Worm (Caenorhabditis elegans) whole organism, young adult: ENCODE data around the gene cdc-42.

Source experiments
- B0019.2 ChIP-seq: fragments of 200-800 bp; sonication (Bioruptor generic); conservative IDR thresholded peaks from 2 replicates; pipeline ENCODE4 v1.3.6; 2022; ENCODE audit warnings: missing genetic modification reagents, missing genetic modification characterization, missing compliant biosample characterization
- F10E7.11 ChIP-seq: sonication (generic microtip); optimal IDR thresholded peaks from 2 replicates; lab custom pipeline; 2017; ENCODE audit warnings: mild to moderate bottlenecking, missing genetic modification characterization, moderate library complexity, missing compliant biosample characterization
- F33H1.4 ChIP-seq: fragments of 200-800 bp; sonication (Bioruptor generic); IDR thresholded peaks from 2 replicates; pipeline ENCODE4 v1.3.6; 2022; ENCODE audit warnings: missing genetic modification reagents, missing genetic modification characterization, missing compliant biosample characterization
- F37B4.10 ChIP-seq: fragments of 200-800 bp; sonication (Bioruptor generic); IDR thresholded peaks from 2 replicates; pipeline ENCODE4 v1.3.6; 2022; ENCODE audit warnings: missing genetic modification characterization, missing compliant biosample characterization
- F49E8.2 ChIP-seq: sonication (generic microtip); optimal IDR thresholded peaks from 3 replicates; lab custom pipeline; 2017; ENCODE audit warnings: missing genetic modification characterization, mild to moderate bottlenecking, missing compliant biosample characterization, antibody characterized with exemption, moderate library complexity; ENCODE audit not compliant: insufficient read depth
- T26A5.8 ChIP-seq: sonication (generic microtip); optimal IDR thresholded peaks from 2 replicates; lab custom pipeline; 2016; ENCODE audit warnings: missing genetic modification characterization, missing compliant biosample characterization
- aptf-2 ChIP-seq: fragments of 200-800 bp; sonication (Bioruptor generic); conservative IDR thresholded peaks from 2 replicates; pipeline ENCODE4 v1.3.6; 2022; ENCODE audit warnings: missing genetic modification reagents, missing genetic modification characterization, missing compliant biosample characterization
- atf-7 ChIP-seq: sonication (generic microtip); optimal IDR thresholded peaks from 2 replicates; lab custom pipeline; 2017; ENCODE audit warnings: mild to moderate bottlenecking, missing genetic modification characterization, missing compliant biosample characterization
- attf-5 ChIP-seq: fragments of 200-800 bp; sonication (Bioruptor generic); optimal IDR thresholded peaks from 2 replicates; lab custom pipeline; 2018; ENCODE audit warnings: mild to moderate bottlenecking, missing genetic modification characterization, missing compliant biosample characterization
- cebp-1 ChIP-seq, 2 experiments: fragments of 200-800 bp in 1 of 2; sonication (Bioruptor generic) in 1 of 2; sonication (generic microtip) in 1 of 2; IDR thresholded peaks in 1 of 2; optimal IDR thresholded peaks in 1 of 2; 2 replicates each; pipeline versions ENCODE4 v1.3.6 to Lab custom; 2017 to 2022; ENCODE audit warnings: missing compliant biosample characterization in 2 of 2, missing genetic modification characterization in 2 of 2, mild to moderate bottlenecking in 1 of 2, missing genetic modification reagents in 1 of 2, moderate library complexity in 1 of 2
- ceh-27 ChIP-seq: fragments of 200-800 bp; sonication (Bioruptor generic); optimal IDR thresholded peaks from 2 replicates; lab custom pipeline; 2018; ENCODE audit warnings: mild to moderate bottlenecking, missing genetic modification characterization, moderate library complexity, missing compliant biosample characterization
- ceh-58 ChIP-seq: fragments of 200-800 bp; sonication (Bioruptor generic); IDR thresholded peaks from 2 replicates; pipeline ENCODE4 v1.3.6; 2022; ENCODE audit warnings: missing genetic modification characterization, missing compliant biosample characterization
- chd-7 ChIP-seq: sonication (generic microtip); optimal IDR thresholded peaks from 2 replicates; lab custom pipeline; 2016; ENCODE audit warnings: mild to moderate bottlenecking, missing genetic modification characterization, moderate library complexity, missing compliant biosample characterization
- dox-1 ChIP-seq: fragments of 200-800 bp; sonication (Bioruptor generic); IDR thresholded peaks from 2 replicates; pipeline ENCODE4 v1.3.6; 2022; ENCODE audit warnings: missing genetic modification reagents, missing genetic modification characterization, missing compliant biosample characterization
- dpff-1 ChIP-seq: sonication (generic microtip); optimal IDR thresholded peaks from 2 replicates; lab custom pipeline; 2017; ENCODE audit warnings: mild to moderate bottlenecking, missing genetic modification characterization, missing compliant biosample characterization
- egl-18 ChIP-seq: fragments of 200-800 bp; sonication (Bioruptor generic); IDR thresholded peaks from 2 replicates; pipeline ENCODE4 v1.3.6; 2022; ENCODE audit warnings: missing genetic modification reagents, missing genetic modification characterization, missing compliant biosample characterization
- egrh-3 ChIP-seq: fragments of 200-800 bp; sonication (Bioruptor generic); IDR thresholded peaks from 2 replicates; pipeline ENCODE4 v1.3.6; 2022; ENCODE audit warnings: missing genetic modification reagents, missing genetic modification characterization, missing compliant biosample characterization
- ets-4 ChIP-seq: fragments of 200-800 bp; sonication (Bioruptor generic); optimal IDR thresholded peaks from 2 replicates; lab custom pipeline; 2018; ENCODE audit warnings: mild to moderate bottlenecking, missing genetic modification characterization, missing compliant biosample characterization
- hmg-1.2 ChIP-seq: fragments of 200-800 bp; sonication (Bioruptor generic); IDR thresholded peaks from 2 replicates; pipeline ENCODE4 v1.3.6; 2022; ENCODE audit warnings: missing genetic modification reagents, missing genetic modification characterization, missing compliant biosample characterization
- hmg-20 ChIP-seq: fragments of 200-800 bp; sonication (Bioruptor generic); IDR thresholded peaks from 2 replicates; pipeline ENCODE4 v1.3.6; 2022; ENCODE audit warnings: missing genetic modification reagents, missing genetic modification characterization, missing compliant biosample characterization
- lin-26 ChIP-seq: fragments of 200-800 bp; sonication (Bioruptor generic); IDR thresholded peaks from 2 replicates; pipeline ENCODE4 v1.3.6; 2022; ENCODE audit warnings: missing genetic modification reagents, missing genetic modification characterization, missing compliant biosample characterization
- lin-35 ChIP-seq, 3 experiments: fragments of 150-350 bp in 2 of 3; sonication (generic microtip) in 1 of 3; optimal IDR thresholded peaks; 2 replicates each; lab custom pipeline; 2014 to 2018; ENCODE audit warnings: missing biosample characterization in 3 of 3, missing genetic modification characterization in 3 of 3, missing genetic modification reagents in 3 of 3
- madf-3 ChIP-seq: fragments of 200-800 bp; sonication (Bioruptor generic); IDR thresholded peaks from 2 replicates; pipeline ENCODE4 v1.3.6; 2022; ENCODE audit warnings: missing genetic modification reagents, missing genetic modification characterization, missing compliant biosample characterization
- mcd-1 ChIP-seq: fragments of 200-800 bp; sonication (Bioruptor generic); IDR thresholded peaks from 2 replicates; pipeline ENCODE4 v1.3.6; 2022; ENCODE audit warnings: missing genetic modification reagents, missing genetic modification characterization, missing compliant biosample characterization
- mxl-1 ChIP-seq: sonication (generic microtip); optimal IDR thresholded peaks from 2 replicates; lab custom pipeline; 2016; ENCODE audit warnings: missing genetic modification characterization, missing compliant biosample characterization
- nfya-2 ChIP-seq: fragments of 200-800 bp; sonication (Bioruptor generic); IDR thresholded peaks from 2 replicates; pipeline ENCODE4 v1.3.6; 2022; ENCODE audit warnings: missing genetic modification reagents, missing genetic modification characterization, missing compliant biosample characterization
- nfyb-1 ChIP-seq: fragments of 200-800 bp; sonication (Bioruptor generic); IDR thresholded peaks from 2 replicates; pipeline ENCODE4 v1.3.6; 2022; ENCODE audit warnings: missing genetic modification reagents, missing genetic modification characterization, missing compliant biosample characterization
- nhr-80 ChIP-seq: sonication (generic microtip); optimal IDR thresholded peaks from 2 replicates; lab custom pipeline; 2016; ENCODE audit warnings: missing genetic modification characterization, missing compliant biosample characterization
- rcor-1 ChIP-seq: fragments of 200-800 bp; sonication (Bioruptor generic); IDR thresholded peaks from 2 replicates; pipeline ENCODE4 v1.3.6; 2022; ENCODE audit warnings: missing genetic modification reagents, missing genetic modification characterization, missing compliant biosample characterization
- repo-1 ChIP-seq: sonication (generic microtip); optimal IDR thresholded peaks from 2 replicates; lab custom pipeline; 2017; ENCODE audit warnings: mild to moderate bottlenecking, missing genetic modification characterization, missing compliant biosample characterization
- sdz-38 ChIP-seq: sonication (generic microtip); optimal IDR thresholded peaks from 2 replicates; lab custom pipeline; 2016; ENCODE audit warnings: missing genotype, missing genetic modification characterization, missing compliant biosample characterization
- snpc-4 ChIP-seq, 5 experiments: fragments of 150-350 bp in 1 of 5; sonication (generic microtip) in 4 of 5; optimal IDR thresholded peaks; 2 replicates each; lab custom pipeline; 2014 to 2018; ENCODE audit warnings: missing genetic modification characterization in 5 of 5, missing biosample characterization in 3 of 5, antibody characterized with exemption in 2 of 5, mild to moderate bottlenecking in 2 of 5, missing compliant biosample characterization in 2 of 5, missing genotype in 2 of 5, moderate library complexity in 2 of 5, missing genetic modification reagents in 1 of 5
- tbp1 ChIP-seq: fragments of 200-800 bp; sonication (Bioruptor generic); optimal IDR thresholded peaks from 2 replicates; lab custom pipeline; 2018; ENCODE audit warnings: mild to moderate bottlenecking, missing genetic modification characterization, missing compliant biosample characterization
- unc-62 ChIP-seq: fragments of 150-350 bp; optimal IDR thresholded peaks from 2 replicates; lab custom pipeline; 2014; ENCODE audit warnings: missing biosample characterization, missing genetic modification reagents, missing genetic modification characterization
- zfh-2 ChIP-seq: fragments of 200-800 bp; sonication (Bioruptor generic); conservative IDR thresholded peaks from 2 replicates; pipeline ENCODE4 v1.3.6; 2022; ENCODE audit warnings: missing genetic modification reagents, missing genetic modification characterization, missing compliant biosample characterization
- ztf-28 ChIP-seq: fragments of 200-800 bp; sonication (Bioruptor generic); IDR thresholded peaks from 2 replicates; pipeline ENCODE4 v1.3.6; 2022; ENCODE audit warnings: missing genetic modification reagents, missing genetic modification characterization, missing compliant biosample characterization

The cdc-42 gene

ce11 chrII:7635296-7635695 lies 19.0 kb downstream of the cdc-42 start:
- TF ChIP-seq F37B4.10 (GFP tag; lab: Robert Waterston, UW), result 0 out of 2 replicates have a peak, but pooled peaks have one; percentile 14
- TF ChIP-seq zfh-2 (GFP tag; lab: Robert Waterston, UW), result peak; percentile 92
- 0 out of 2 replicates have a peak, but pooled peaks have one; percentile 17 for TF ChIP-seq nfyb-1
- no peak for TF ChIP-seq F33H1.4 (GFP tag; lab: Robert Waterston, UW)
- peak; percentile 14; the same call in 1 of the 2 replicates for TF ChIP-seq lin-26 (GFP tag; lab: Robert Waterston, UW)
- TF ChIP-seq hmg-1.2 (GFP tag; lab: Robert Waterston, UW), result no peak
- TF ChIP-seq chd-7 (tag; lab: Kevin White, UChicago), result no peak
- no peak for TF ChIP-seq cebp-1 (GFP tag; IDR thresholded peaks at IDR 0.05; lab: Robert Waterston, UW)
- TF ChIP-seq cebp-1 (tag; optimal IDR thresholded peaks at IDR 0.05; lab: Kevin White, UChicago), result peak; percentile 41
- TF ChIP-seq madf-3, result 0 out of 2 replicates have a peak, but pooled peaks have one; percentile 41
- 0 out of 2 replicates have a peak, but pooled peaks have one; percentile 13 for TF ChIP-seq dox-1 (GFP tag; lab: Robert Waterston, UW)
- TF ChIP-seq unc-62 (GFP tag; lab: Kevin White, UChicago), result no peak
- no peak for TF ChIP-seq repo-1 (tag; lab: Kevin White, UChicago)

ce11 chrII:7636941-7637340 lies 20.7 kb downstream of the cdc-42 start:
- TF ChIP-seq hmg-20 (no peak), egl-18 (no peak), dox-1 (GFP tag; lab: Robert Waterston, UW) (no peak), tbp1 (GFP tag; lab: Kevin White, UChicago) (no peak), sdz-38 (tag; lab: Kevin White, UChicago) (no peak)

- TF ChIP-seq ets-4 (GFP tag; lab: Kevin White, UChicago), result peak; percentile 31
- 0 out of 2 replicates have a peak, but pooled peaks have one; percentile 24 for TF ChIP-seq ztf-28 (GFP tag; lab: Robert Waterston, UW)
- TF ChIP-seq nhr-80, result peak; percentile 94
- TF ChIP-seq egrh-3 (GFP tag; lab: Robert Waterston, UW), result no peak
- no peak for TF ChIP-seq cebp-1 (GFP tag; IDR thresholded peaks at IDR 0.05; lab: Robert Waterston, UW)
- TF ChIP-seq cebp-1 (tag; optimal IDR thresholded peaks at IDR 0.05; lab: Kevin White, UChicago), result peak; percentile 6
- peak; percentile 47 for TF ChIP-seq dox-1 (GFP tag; lab: Robert Waterston, UW)
- TF ChIP-seq atf-7, result peak; percentile 31
- no peak for TF ChIP-seq lin-35 (GFP tag; optimal IDR thresholded peaks at IDR 0.05; lab: Kevin White, UChicago)
These were observed 22.8 kb downstream of the cdc-42 start for ce11 chrII:7639036-7639435.

ce11 chrII:7640161-7640841 lies 24.0 kb downstream of the cdc-42 start:
- TF ChIP-seq F49E8.2 (tag; lab: Kevin White, UChicago) (no peak), ztf-28 (GFP tag; lab: Robert Waterston, UW) (peak; percentile 42; the same call in 1 of the 2 replicates), zfh-2 (GFP tag; lab: Robert Waterston, UW) (0 out of 2 replicates have a peak, but pooled peaks have one; percentile 26)

- TF ChIP-seq snpc-4 (GFP tag; optimal IDR thresholded peaks at IDR 0.05; lab: Kevin White, UChicago), result no peak
- TF ChIP-seq snpc-4 (tag; optimal IDR thresholded peaks at IDR 0.05; lab: Kevin White, UChicago), result peak in 1 of 4 experiments; percentile 10
- TF ChIP-seq ceh-58 (GFP tag; lab: Robert Waterston, UW), result no peak
- TF ChIP-seq zfh-2 (GFP tag; lab: Robert Waterston, UW), result peak; percentile 93
- TF ChIP-seq hmg-1.2 (GFP tag; lab: Robert Waterston, UW), result peak; percentile 38; the same call in 1 of the 2 replicates
- no peak for TF ChIP-seq mxl-1 (tag; lab: Kevin White, UChicago)
- TF ChIP-seq dox-1 (GFP tag; lab: Robert Waterston, UW), result 0 out of 2 replicates have a peak, but pooled peaks have one; percentile 14
- peak; percentile 37 for TF ChIP-seq attf-5 (GFP tag; lab: Kevin White, UChicago)
- no peak for TF ChIP-seq F10E7.11 (tag; lab: Kevin White, UChicago)
- no peak for TF ChIP-seq aptf-2 (GFP tag; lab: Robert Waterston, UW)
- no peak for TF ChIP-seq T26A5.8
- TF ChIP-seq nfya-2 (GFP tag; lab: Robert Waterston, UW), result no peak
- peak in 1 of 3 experiments; percentile 46 for TF ChIP-seq lin-35 (GFP tag; optimal IDR thresholded peaks at IDR 0.05; lab: Kevin White, UChicago)
- peak; percentile 43 for TF ChIP-seq ceh-27
- no peak for TF ChIP-seq B0019.2 (GFP tag; lab: Robert Waterston, UW)
- TF ChIP-seq mcd-1 (GFP tag; lab: Robert Waterston, UW), result 0 out of 2 replicates have a peak, but pooled peaks have one; percentile 27
- TF ChIP-seq dpff-1, result no peak
- peak; percentile 35; the same call in 1 of the 2 replicates for TF ChIP-seq rcor-1 (GFP tag; lab: Robert Waterston, UW)
These were observed 25.9 kb downstream of the cdc-42 start for ce11 chrII:7642016-7642653.
